Fruit fly (Drosophila melanogaster) whole organism, prepupa: ENCODE data around the gene CG32249.

ENCODE experiments used
- CG6276 ChIP-seq: fragments of 200-800 bp; sonication (Bioruptor generic); optimal IDR thresholded peaks from 2 replicates; lab custom pipeline; 2017; ENCODE audit warnings: missing biosample characterization, mild to moderate bottlenecking, missing genetic modification characterization
- CG8119 ChIP-seq: fragments of 200-800 bp; sonication (Bioruptor generic); IDR thresholded peaks from 3 replicates; pipeline ENCODE4 v1.3.6; 2022; ENCODE audit warnings: missing biosample characterization, missing genetic modification characterization
- esn ChIP-seq: fragments of 200-800 bp; sonication (Bioruptor generic); optimal IDR thresholded peaks from 2 replicates; lab custom pipeline; 2016; ENCODE audit warnings: missing biosample characterization, mild to moderate bottlenecking, missing genetic modification characterization, moderate library complexity
- fd59A ChIP-seq: fragments of 200-800 bp; sonication (Bioruptor generic); optimal IDR thresholded peaks from 2 replicates; lab custom pipeline; 2017; ENCODE audit warnings: missing biosample characterization, mild to moderate bottlenecking, missing genetic modification characterization, missing genetic modification reagents
- spab ChIP-seq: fragments of 200-800 bp; sonication (Bioruptor generic); optimal IDR thresholded peaks from 2 replicates; lab custom pipeline; 2017; ENCODE audit warnings: missing biosample characterization, mild to moderate bottlenecking, missing genetic modification characterization, missing genetic modification reagents

DNA sequence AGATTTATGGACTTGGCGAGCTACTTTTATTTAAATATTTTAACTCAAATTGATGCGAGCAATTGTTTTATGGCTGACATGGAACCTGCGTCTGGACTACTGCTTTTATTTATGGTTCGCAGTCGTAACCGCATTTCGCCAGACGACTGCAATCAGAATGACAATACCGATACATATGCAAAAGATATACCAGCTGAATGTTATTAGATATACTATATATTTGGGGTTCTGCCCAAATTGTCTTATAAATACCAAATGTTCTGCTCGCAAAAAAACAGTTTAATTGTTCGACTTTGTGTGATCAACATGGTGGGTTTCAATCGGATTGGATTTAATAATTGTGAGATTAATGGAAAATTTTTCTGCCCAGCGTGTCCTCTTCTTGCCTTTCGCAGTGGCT, at the start of gene CG32249:
- TF ChIP-seq esn (GFP tag; lab: Kevin White, UChicago) (no peak), CG8119 (GFP tag; lab: Robert Waterston, UW) (no peak), CG6276 (GFP tag; lab: Kevin White, UChicago) (no peak), spab (GFP tag; lab: Kevin White, UChicago) (no peak), fd59A (no peak)
